Worm (Caenorhabditis elegans): ENCODE results near the gene tmd-2.

The tmd-2 gene

ce11 chrV:8291764-8292163, 42.7 kb upstream of the tmd-2 start, which contains the start of gene srg-33:
Gene srg-33, plus strand, starts transcription at chrV:8292064.
- TF ChIP-seq nfyb-1 (GFP tag; IDR thresholded peaks at IDR 0.05) (no peak), zfh-2 (GFP tag; conservative IDR thresholded peaks at IDR 0.05) (no peak), hlh-12 (tag; optimal IDR thresholded peaks at IDR 0.05) (no peak), chd-7 (tag; optimal IDR thresholded peaks at IDR 0.05) (no peak), akir-1 (GFP tag; optimal IDR thresholded peaks at IDR 0.05) (no peak), sptf-2 (GFP tag; optimal IDR thresholded peaks at IDR 0.05) (no peak)

ce11 chrV:8295866-8296265, 38.6 kb upstream of the tmd-2 start, which contains the start of gene smex-1:
Gene smex-1, minus strand, starts transcription at chrV:8295966.
- TF ChIP-seq akir-1 (GFP tag; optimal IDR thresholded peaks at IDR 0.05) (no peak), sdz-38 (tag; optimal IDR thresholded peaks at IDR 0.05) (no peak), K11D2.4 (GFP tag; IDR thresholded peaks at IDR 0.05) (no peak), somi-1 (GFP tag; optimal IDR thresholded peaks at IDR 0.05) (no peak), snpc-1.3 (tag; optimal IDR thresholded peaks at IDR 0.05; ENCODE audit: insufficient read depth) (no peak), cebp-1 (GFP tag; IDR thresholded peaks at IDR 0.05) (no peak), cebp-1 (tag; optimal IDR thresholded peaks at IDR 0.05) (no peak), lsl-1 (GFP tag; optimal IDR thresholded peaks at IDR 0.05) (no peak), ccch-3 (GFP tag; optimal IDR thresholded peaks at IDR 0.05) (no peak), zim-3 (tag; optimal IDR thresholded peaks at IDR 0.05) (no peak), ama-1 (optimal IDR thresholded peaks at IDR 0.05) (no peak), ama-1 (GFP tag; optimal IDR thresholded peaks at IDR 0.05) (no peak), F23B12.7 (tag; optimal IDR thresholded peaks at IDR 0.05; ENCODE audit: insufficient read depth) (no peak), mel-28 (tag; optimal IDR thresholded peaks at IDR 0.05; ENCODE audit: borderline replicate concordance) (no peak)

- TF ChIP-seq T26A5.8 (tag; optimal IDR thresholded peaks at IDR 0.05) (no peak), nhr-80 (tag; optimal IDR thresholded peaks at IDR 0.05) (peak; percentile 33)
Observed at ce11 chrV:8297504-8297903, 37.0 kb upstream of the tmd-2 start, which contains the start of gene W02D7.4. Gene W02D7.4, minus strand, starts transcription at chrV:8297604.

DNA sequence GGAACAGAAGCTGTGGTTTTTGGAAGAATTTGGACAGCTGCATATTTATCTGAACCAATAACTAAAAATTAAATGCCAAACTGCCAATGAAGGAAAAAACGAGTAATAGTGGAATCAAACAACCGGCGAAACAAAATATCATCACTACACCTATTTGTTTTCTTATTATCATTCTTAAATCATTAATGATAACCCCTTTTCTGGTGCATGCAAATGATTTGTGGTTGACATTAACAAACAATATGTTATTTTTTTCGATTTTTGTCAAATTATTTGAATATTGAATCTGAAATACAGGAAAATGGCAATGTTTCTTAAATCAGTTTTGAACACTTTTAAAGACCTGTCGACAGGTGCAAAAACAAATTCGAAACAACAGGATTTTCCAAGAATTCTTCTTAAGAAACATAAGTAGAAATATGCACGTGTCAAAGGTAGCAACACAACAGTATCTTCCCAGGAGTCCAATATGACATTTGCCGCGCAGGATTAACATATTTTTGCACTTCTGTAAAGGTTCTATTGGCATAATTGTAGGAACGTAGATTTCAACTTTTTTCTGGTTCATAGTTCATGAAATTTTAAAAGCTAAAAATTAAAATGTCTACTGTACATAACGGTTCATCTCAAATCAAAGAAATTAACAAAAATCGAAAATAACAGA, 35.1 kb upstream of the tmd-2 start, which contains the start of gene W02D7.5:
TSS of gene W02D7.5 (minus strand) at position 51 of the 664 bp plus-strand sequence.
- TF ChIP-seq aptf-2 (GFP tag; conservative IDR thresholded peaks at IDR 0.05) (peak; percentile 79), ztf-28 (GFP tag; IDR thresholded peaks at IDR 0.05) (no peak), F37B4.10 (GFP tag; IDR thresholded peaks at IDR 0.05) (no peak), snpc-1.1 (tag; optimal IDR thresholded peaks at IDR 0.05; ENCODE audit: insufficient read depth) (no peak), F49E8.2 (tag; optimal IDR thresholded peaks at IDR 0.05; ENCODE audit: insufficient read depth) (no peak), sdz-38 (tag; optimal IDR thresholded peaks at IDR 0.05) (no peak), hsf-1 (GFP tag; IDR thresholded peaks at IDR 0.05) (peak; percentile 8; the same call in 1 of the 2 replicates)

DNA sequence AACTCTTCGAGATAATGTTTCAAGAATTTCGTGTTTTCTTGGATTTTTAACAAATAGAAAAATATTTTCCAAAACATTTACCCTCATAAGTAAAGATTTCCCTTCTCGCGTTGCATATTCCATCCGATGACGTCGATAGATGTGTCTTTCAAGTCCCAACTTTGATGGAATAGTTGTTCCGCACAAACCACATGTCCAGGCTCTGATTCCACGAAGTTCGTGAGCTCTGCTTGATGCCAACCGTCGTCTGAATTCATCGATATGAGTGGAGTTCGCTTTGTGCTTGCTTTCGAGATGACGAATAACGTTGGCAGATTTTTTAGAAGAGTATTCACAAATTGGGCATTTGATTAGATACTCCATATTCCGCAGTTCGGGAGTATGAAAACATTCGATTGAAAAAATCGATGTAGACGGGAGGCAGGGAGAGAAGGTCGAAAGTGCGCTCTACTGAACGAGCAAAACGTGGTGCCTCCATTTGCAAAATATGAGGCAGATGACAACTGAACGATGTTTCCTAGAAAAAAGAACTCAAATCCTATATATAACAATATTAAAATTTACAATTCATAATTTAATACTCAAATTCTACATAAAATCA, 33.4 kb upstream of the tmd-2 start, which contains the start of gene W02D7.6:
TSS of gene W02D7.6 (minus strand) at position 573 of the 601 bp plus-strand sequence.
- TF ChIP-seq ceh-40 (GFP tag; IDR thresholded peaks at IDR 0.05) (0 out of 2 replicates have a peak, but pooled peaks have one; percentile 39), ama-1 (optimal IDR thresholded peaks at IDR 0.05) (peak; percentile 37), ama-1 (GFP tag; optimal IDR thresholded peaks at IDR 0.05) (peak in 1 of 2 experiments; percentile 52), T26A5.8 (tag; optimal IDR thresholded peaks at IDR 0.05) (no peak), akir-1 (GFP tag; optimal IDR thresholded peaks at IDR 0.05) (no peak), hrde-1 (tag; optimal IDR thresholded peaks at IDR 0.05; ENCODE audit: borderline replicate concordance) (no peak), dox-1 (GFP tag; IDR thresholded peaks at IDR 0.05) (peak; percentile 41; the same call in 1 of the 2 replicates), gei-17 (GFP tag; optimal IDR thresholded peaks at IDR 0.05) (no peak), ceh-100 (GFP tag; IDR thresholded peaks at IDR 0.05) (no peak), zim-3 (tag; optimal IDR thresholded peaks at IDR 0.05) (no peak), Y53F4B.3 (GFP tag; IDR thresholded peaks at IDR 0.05) (no peak), attf-5 (GFP tag; optimal IDR thresholded peaks at IDR 0.05) (peak; percentile 7), pbrm-1 (GFP tag; IDR thresholded peaks at IDR 0.05) (peak; percentile 53; the same call in 1 of the 2 replicates), F39B2.1 (GFP tag; IDR thresholded peaks at IDR 0.05) (no peak), unc-130 (GFP tag; optimal IDR thresholded peaks at IDR 0.05) (no peak), nhr-80 (tag; optimal IDR thresholded peaks at IDR 0.05) (peak; percentile 8), D2030.7 (GFP tag; IDR thresholded peaks at IDR 0.05) (0 out of 2 replicates have a peak, but pooled peaks have one; percentile 8), sptf-2 (GFP tag; optimal IDR thresholded peaks at IDR 0.05) (no peak), ztf-26 (tag; optimal IDR thresholded peaks at IDR 0.05) (no peak)

Measured in whole organism, young adult.